Fruit fly (Drosophila melanogaster) whole organism, prepupa: ENCODE data around the gene CG46281.

Experiments
- CG10631 ChIP-seq: fragments of 200-800 bp; sonication (Bioruptor generic); optimal IDR thresholded peaks from 2 replicates; lab custom pipeline; 2016; ENCODE audit warnings: missing biosample characterization, missing genetic modification characterization
- CG10669 ChIP-seq: fragments of 200-800 bp; sonication (Bioruptor generic); optimal IDR thresholded peaks from 3 replicates; lab custom pipeline; 2018; ENCODE audit warnings: missing biosample characterization, mild to moderate bottlenecking, missing genetic modification characterization, moderate library complexity
- CG11294 ChIP-seq: fragments of 200-800 bp; sonication (Bioruptor generic); IDR thresholded peaks from 2 replicates; pipeline ENCODE4 v1.3.6; 2022; ENCODE audit warnings: missing biosample characterization, missing genetic modification characterization
- CG11762 ChIP-seq: fragments of 200-800 bp; sonication (Bioruptor generic); optimal IDR thresholded peaks from 3 replicates; lab custom pipeline; 2016; ENCODE audit warnings: missing biosample characterization, missing genetic modification characterization; ENCODE audit not compliant: insufficient read depth
- CG11902 ChIP-seq: fragments of 200-800 bp; sonication (Bioruptor generic); optimal IDR thresholded peaks from 3 replicates; lab custom pipeline; 2016; ENCODE audit warnings: missing biosample characterization, missing genetic modification characterization
- CG1621 ChIP-seq: fragments of 200-800 bp; sonication (Bioruptor generic); optimal IDR thresholded peaks from 3 replicates; lab custom pipeline; 2018; ENCODE audit warnings: missing biosample characterization, mild to moderate bottlenecking, missing genetic modification characterization
- CG16779 ChIP-seq: fragments of 200-800 bp; sonication (Bioruptor generic); optimal IDR thresholded peaks from 3 replicates; lab custom pipeline; 2017; ENCODE audit warnings: missing biosample characterization, mild to moderate bottlenecking, missing genetic modification characterization
- CG3032 ChIP-seq: fragments of 200-800 bp; optimal IDR thresholded peaks from 2 replicates; lab custom pipeline; 2019; ENCODE audit warnings: missing biosample characterization, mild to moderate bottlenecking, missing genetic modification characterization, moderate library complexity
- CG31627 ChIP-seq: fragments of 200-800 bp; sonication (Bioruptor generic); optimal IDR thresholded peaks from 3 replicates; lab custom pipeline; 2016; ENCODE audit warnings: missing biosample characterization, missing genetic modification characterization
- CG32006 ChIP-seq: fragments of 200-800 bp; sonication (Bioruptor generic); optimal IDR thresholded peaks from 3 replicates; lab custom pipeline; 2017; ENCODE audit warnings: missing biosample characterization, mild to moderate bottlenecking, missing genetic modification characterization
- CG4318 ChIP-seq: fragments of 200-800 bp; sonication (Bioruptor generic); optimal IDR thresholded peaks from 3 replicates; lab custom pipeline; 2017; ENCODE audit warnings: missing biosample characterization, mild to moderate bottlenecking, missing genetic modification characterization
- CG6276 ChIP-seq: fragments of 200-800 bp; sonication (Bioruptor generic); optimal IDR thresholded peaks from 2 replicates; lab custom pipeline; 2017; ENCODE audit warnings: missing biosample characterization, mild to moderate bottlenecking, missing genetic modification characterization
- CG6808 ChIP-seq: fragments of 200-800 bp; sonication (Bioruptor generic); optimal IDR thresholded peaks from 3 replicates; lab custom pipeline; 2017; ENCODE audit warnings: missing biosample characterization, missing genetic modification characterization, mild to moderate bottlenecking, moderate library complexity, missing genetic modification reagents
- CG6854 ChIP-seq: fragments of 200-800 bp; sonication (Bioruptor generic); optimal IDR thresholded peaks from 2 replicates; lab custom pipeline; 2017; ENCODE audit warnings: missing biosample characterization, mild to moderate bottlenecking, missing genetic modification characterization
- CG7368 ChIP-seq: fragments of 200-800 bp; sonication (Bioruptor generic); optimal IDR thresholded peaks from 3 replicates; lab custom pipeline; 2016; ENCODE audit warnings: missing biosample characterization, missing genetic modification characterization
- CG8319 ChIP-seq: fragments of 200-800 bp; sonication (Bioruptor generic); optimal IDR thresholded peaks from 3 replicates; lab custom pipeline; 2016; ENCODE audit warnings: missing biosample characterization, missing genetic modification characterization
- CG8632 ChIP-seq: fragments of 200-800 bp; sonication (Bioruptor generic); optimal IDR thresholded peaks from 3 replicates; lab custom pipeline; 2016; ENCODE audit warnings: missing biosample characterization, missing genetic modification characterization
- Eip75B ChIP-seq: fragments of 200-800 bp; sonication (Bioruptor generic); optimal IDR thresholded peaks from 3 replicates; lab custom pipeline; 2016; ENCODE audit warnings: missing biosample characterization, missing genetic modification characterization
- Ets21C ChIP-seq: fragments of 200-800 bp; sonication (Bioruptor generic); optimal IDR thresholded peaks from 3 replicates; lab custom pipeline; 2016; ENCODE audit warnings: missing biosample characterization, missing genetic modification characterization
- Ets96B ChIP-seq: fragments of 200-800 bp; optimal IDR thresholded peaks from 2 replicates; lab custom pipeline; 2019; ENCODE audit warnings: missing biosample characterization, mild to moderate bottlenecking, missing genetic modification characterization, moderate library complexity
- Gug ChIP-seq: fragments of 200-800 bp; sonication (Bioruptor generic); IDR thresholded peaks from 2 replicates; pipeline ENCODE4 v1.3.6; 2022; ENCODE audit warnings: missing biosample characterization, missing genetic modification characterization
- Hr38 ChIP-seq: sonication (Bioruptor generic); optimal IDR thresholded peaks from 2 replicates; lab custom pipeline; 2016; ENCODE audit warnings: missing biosample characterization, missing genetic modification characterization
- OdsH ChIP-seq: fragments of 200-800 bp; sonication (Bioruptor generic); optimal IDR thresholded peaks from 3 replicates; lab custom pipeline; 2016; ENCODE audit warnings: missing biosample characterization, missing genetic modification characterization
- acj6 ChIP-seq: fragments of 200-800 bp; sonication (Bioruptor generic); optimal IDR thresholded peaks from 3 replicates; lab custom pipeline; 2016; ENCODE audit warnings: missing biosample characterization, missing genetic modification characterization
- cyc ChIP-seq: fragments of 200-800 bp; sonication (Bioruptor generic); optimal IDR thresholded peaks from 3 replicates; lab custom pipeline; 2016; ENCODE audit warnings: missing biosample characterization, missing genetic modification characterization
- dsx ChIP-seq: fragments of 200-800 bp; optimal IDR thresholded peaks from 3 replicates; lab custom pipeline; 2019; ENCODE audit warnings: missing biosample characterization, mild to moderate bottlenecking, missing genetic modification characterization, moderate library complexity; ENCODE audit not compliant: poor library complexity, severe bottlenecking
- eg ChIP-seq: fragments of 200-800 bp; sonication (Bioruptor generic); IDR thresholded peaks from 3 replicates; pipeline ENCODE4 v1.3.6; 2022; ENCODE audit warnings: missing biosample characterization, missing genetic modification characterization
- esn ChIP-seq: fragments of 200-800 bp; sonication (Bioruptor generic); optimal IDR thresholded peaks from 2 replicates; lab custom pipeline; 2016; ENCODE audit warnings: missing biosample characterization, mild to moderate bottlenecking, missing genetic modification characterization, moderate library complexity
- fd59A ChIP-seq: fragments of 200-800 bp; sonication (Bioruptor generic); optimal IDR thresholded peaks from 2 replicates; lab custom pipeline; 2017; ENCODE audit warnings: missing biosample characterization, mild to moderate bottlenecking, missing genetic modification characterization, missing genetic modification reagents
- pdm3 ChIP-seq: fragments of 200-800 bp; sonication (Bioruptor generic); optimal IDR thresholded peaks from 3 replicates; lab custom pipeline; 2016; ENCODE audit warnings: missing biosample characterization, missing genetic modification characterization
- salr ChIP-seq, 2 experiments: fragments of 200-800 bp; sonication (Bioruptor generic); optimal IDR thresholded peaks; 3 replicates each; lab custom pipeline; 2016 to 2018; ENCODE audit warnings: missing biosample characterization in 2 of 2, missing genetic modification characterization in 2 of 2, mild to moderate bottlenecking in 1 of 2
- ss ChIP-seq, 2 experiments: fragments of 200-800 bp; sonication (Bioruptor generic); optimal IDR thresholded peaks; 2 replicates in 1 of 2; 3 replicates in 1 of 2; lab custom pipeline; 2017 to 2018; ENCODE audit warnings: mild to moderate bottlenecking in 2 of 2, missing biosample characterization in 2 of 2, missing genetic modification characterization in 2 of 2, moderate library complexity in 1 of 2
- svp ChIP-seq: fragments of 200-800 bp; sonication (Bioruptor generic); peaks from one replicate; lab custom pipeline; 2016; ENCODE audit warnings: missing biosample characterization, missing genetic modification characterization
- topi ChIP-seq: fragments of 200-800 bp; sonication (Bioruptor generic); optimal IDR thresholded peaks from 3 replicates; lab custom pipeline; 2016; ENCODE audit warnings: missing biosample characterization, missing genetic modification characterization

CG46281 gene

dm6 chr3R:12998234-12998591 is 31.9 kb downstream of the CG46281 start:
- TF ChIP-seq acj6 (GFP tag; lab: Kevin White, UChicago) (no peak), CG6854 (peak; percentile 42)

DNA sequence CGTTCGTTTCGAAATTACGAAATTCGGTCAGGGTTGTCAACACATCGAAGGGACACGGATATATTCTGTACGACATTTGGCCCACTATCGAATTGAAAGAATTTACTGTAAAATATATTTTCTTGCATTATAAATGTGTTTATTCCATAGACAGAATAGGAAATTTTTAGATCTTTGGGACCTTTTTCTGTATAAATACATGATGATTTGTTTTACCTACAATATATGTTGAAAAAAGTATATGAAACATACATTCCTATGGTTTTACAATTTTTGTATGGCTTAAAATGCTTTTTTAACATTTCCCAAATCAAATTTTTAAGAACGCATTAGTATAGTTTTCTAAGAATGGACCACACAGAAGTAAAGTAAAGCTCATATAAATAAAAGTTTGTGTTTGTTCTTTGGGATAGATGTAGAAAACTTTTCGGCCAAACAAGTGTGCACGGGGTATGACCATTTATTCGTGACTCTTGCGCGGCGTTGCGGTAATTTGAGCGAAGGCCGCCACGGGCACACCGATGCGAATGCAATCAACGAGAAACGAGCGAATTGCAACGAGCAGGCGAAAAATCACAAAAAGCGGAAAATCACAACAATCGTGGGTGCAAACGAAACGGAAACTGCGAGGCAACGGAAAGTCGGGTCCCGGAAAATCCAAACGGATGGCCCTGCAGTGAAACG is 32.4 kb downstream of the CG46281 start, which contains the start of the genes CG17327, CG44194 and CG7518:
Gene CG17327, minus strand, starts transcription at position 177 of the 684 bp plus-strand sequence.
Gene CG44194, minus strand, starts transcription at position 177 of the 684 bp plus-strand sequence.
Gene CG7518, plus strand, starts transcription at position 540 of the 684 bp plus-strand sequence.
- TF ChIP-seq Eip75B (no peak), Gug (GFP tag; lab: Robert Waterston, UW) (no peak), CG3032 (tag; lab: Kevin White, UChicago) (peak; percentile 25), CG10631 (GFP tag; lab: Kevin White, UChicago) (no peak), CG31627 (GFP tag; lab: Kevin White, UChicago) (peak; percentile 1), Ets96B (tag; lab: Kevin White, UChicago) (no peak), CG6854 (no peak), ss (GFP tag; optimal IDR thresholded peaks at IDR 0.05; lab: Kevin White, UChicago) (no peak), Ets21C (GFP tag; lab: Kevin White, UChicago) (no peak), eg (GFP tag; lab: Robert Waterston, UW) (no peak), CG1621 (tag; lab: Kevin White, UChicago) (no peak), CG6276 (GFP tag; lab: Kevin White, UChicago) (no peak), CG6808 (GFP tag; lab: Kevin White, UChicago) (no peak), OdsH (GFP tag; lab: Kevin White, UChicago) (no peak), CG7368 (no peak), dsx (no peak), CG11294 (GFP tag; lab: Robert Waterston, UW) (no peak), Hr38 (GFP tag; lab: Kevin White, UChicago) (no peak), CG4318 (GFP tag; lab: Kevin White, UChicago) (no peak), CG8632 (no peak), esn (GFP tag; lab: Kevin White, UChicago) (peak; percentile 27), acj6 (GFP tag; lab: Kevin White, UChicago) (no peak), pdm3 (GFP tag; lab: Kevin White, UChicago) (no peak), CG8319 (GFP tag; lab: Kevin White, UChicago) (no peak), CG11902 (GFP tag; lab: Kevin White, UChicago) (no peak), cyc (GFP tag; lab: Kevin White, UChicago) (peak; percentile 22)

dm6 chr3R:12995522-12995921 is 34.6 kb downstream of the CG46281 start, which contains the start of gene CG7488:
Gene CG7488, plus strand, starts transcription at chr3R:12995620.
- no peak for TF ChIP-seq CG16779 (tag; lab: Kevin White, UChicago)

dm6 chr3R:12995047-12995446 is 35.1 kb downstream of the CG46281 start, which contains the start of gene yellow-f2:
Gene yellow-f2, minus strand, starts transcription at chr3R:12995147.
- TF ChIP-seq topi (GFP tag; lab: Kevin White, UChicago) (no peak), CG11762 (GFP tag; lab: Kevin White, UChicago) (no peak), Eip75B (no peak), eg (GFP tag; lab: Robert Waterston, UW) (no peak), fd59A (GFP tag; lab: Kevin White, UChicago) (no peak), salr (GFP tag; optimal IDR thresholded peaks at IDR 0.05; lab: Kevin White, UChicago) (no peak), svp (GFP tag; lab: Kevin White, UChicago) (no peak), CG32006 (GFP tag; lab: Kevin White, UChicago) (no peak), CG10669 (GFP tag; lab: Kevin White, UChicago) (no peak)
